Worm (Caenorhabditis elegans) whole organism, L2 larva: ENCODE data around the gene cdh-12.

Source experiments
- R02D3.7 ChIP-seq: fragments of 150-350 bp; optimal IDR thresholded peaks from 2 replicates; lab custom pipeline; 2014; ENCODE audit warnings: missing biosample characterization, missing genetic modification characterization
- elt-3 ChIP-seq: sonication (generic microtip); optimal IDR thresholded peaks from 2 replicates; lab custom pipeline; 2017; ENCODE audit warnings: missing biosample characterization, missing genetic modification characterization
- nhr-11 ChIP-seq: fragments of 150-350 bp; optimal IDR thresholded peaks from 2 replicates; lab custom pipeline; 2014; ENCODE audit warnings: missing biosample characterization, missing genetic modification characterization
- nhr-6 ChIP-seq: fragments of 150-350 bp; optimal IDR thresholded peaks from 2 replicates; lab custom pipeline; 2014; ENCODE audit warnings: missing biosample characterization, missing genetic modification characterization
- unc-39 ChIP-seq: fragments of 150-350 bp; optimal IDR thresholded peaks from 2 replicates; lab custom pipeline; 2014; ENCODE audit warnings: missing biosample characterization, missing genetic modification characterization
- unc-55 ChIP-seq: fragments of 150-350 bp; sonication (generic microtip); optimal IDR thresholded peaks from 3 replicates; lab custom pipeline; 2014; ENCODE audit warnings: missing biosample characterization, missing genetic modification reagents, missing genetic modification characterization

DNA sequence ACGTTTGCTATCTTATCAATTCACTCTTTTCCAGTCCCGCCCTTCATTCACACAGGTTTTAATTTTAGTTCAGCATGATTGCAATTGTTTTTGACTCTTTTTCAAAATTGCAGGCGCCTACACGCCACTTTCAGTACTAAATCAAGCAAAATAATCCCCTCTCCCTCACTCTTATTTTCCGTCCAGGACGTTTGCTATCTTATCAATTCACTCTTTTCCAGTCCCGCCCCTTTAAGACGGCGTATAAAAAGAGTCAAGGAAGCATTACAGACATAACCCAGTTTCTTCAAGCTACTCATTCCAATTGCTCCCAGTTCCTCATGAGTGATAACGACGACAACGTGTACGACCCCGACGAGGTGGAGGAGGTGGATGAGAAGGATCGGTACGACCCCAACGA, 62.8 kb downstream of the cdh-12 start, which contains the start of gene Y119D3B.21:
- TF ChIP-seq unc-39 (tag; lab: Kevin White, UChicago), result no peak
- TF ChIP-seq nhr-11 (tag; lab: Kevin White, UChicago), result no peak
- TF ChIP-seq R02D3.7 (tag; lab: Kevin White, UChicago), result no peak
- no peak for TF ChIP-seq nhr-6 (tag; lab: Kevin White, UChicago)
- no peak for TF ChIP-seq elt-3 (tag; lab: Kevin White, UChicago)
- TF ChIP-seq unc-55 (GFP tag; lab: Kevin White, UChicago), result no peak
